Fruit fly (Drosophila melanogaster): ENCODE results near the gene CG16736.
A peak's percentile ranks its signal among the peaks of the same experiment; 100 is the strongest.

The CG16736 gene

dm6 chr3R:9245576-9246200, 11.8 kb downstream of the CG16736 start, which contains the start of gene Vps15 (continued):
- TF ChIP-seq CG3919 (GFP tag; optimal IDR thresholded peaks at IDR 0.05) = peak; percentile 62
- TF ChIP-seq CG6854 (GFP tag; optimal IDR thresholded peaks at IDR 0.05) = no peak
- TF ChIP-seq Sox102F (GFP tag; optimal IDR thresholded peaks at IDR 0.05) = peak; percentile 67
- TF ChIP-seq spab (GFP tag; optimal IDR thresholded peaks at IDR 0.05) = no peak
- TF ChIP-seq CG11902 (GFP tag; optimal IDR thresholded peaks at IDR 0.05) = no peak
- TF ChIP-seq Ets96B (tag; optimal IDR thresholded peaks at IDR 0.05) = peak; percentile 77
- TF ChIP-seq eg (GFP tag; IDR thresholded peaks at IDR 0.05) = peak; percentile 78
- TF ChIP-seq achi (GFP tag; optimal IDR thresholded peaks at IDR 0.05) = peak; percentile 69
- TF ChIP-seq CG34406 (GFP tag; optimal IDR thresholded peaks at IDR 0.05) = peak; percentile 68

dm6 chr3R:9240554-9240953, 17.0 kb downstream of the CG16736 start, which contains the start of gene D1:
D1 (minus strand) TSS chr3R:9240654.
- TF ChIP-seq eg (GFP tag; IDR thresholded peaks at IDR 0.05) (no peak), Sox14 (GFP tag; optimal IDR thresholded peaks at IDR 0.05) (no peak), Met (GFP tag; optimal IDR thresholded peaks at IDR 0.05) (no peak), CG8319 (GFP tag; optimal IDR thresholded peaks at IDR 0.05) (no peak), CG11762 (GFP tag; optimal IDR thresholded peaks at IDR 0.05; ENCODE audit: insufficient read depth) (no peak), ss (GFP tag; optimal IDR thresholded peaks at IDR 0.05) (no peak)

DNA sequence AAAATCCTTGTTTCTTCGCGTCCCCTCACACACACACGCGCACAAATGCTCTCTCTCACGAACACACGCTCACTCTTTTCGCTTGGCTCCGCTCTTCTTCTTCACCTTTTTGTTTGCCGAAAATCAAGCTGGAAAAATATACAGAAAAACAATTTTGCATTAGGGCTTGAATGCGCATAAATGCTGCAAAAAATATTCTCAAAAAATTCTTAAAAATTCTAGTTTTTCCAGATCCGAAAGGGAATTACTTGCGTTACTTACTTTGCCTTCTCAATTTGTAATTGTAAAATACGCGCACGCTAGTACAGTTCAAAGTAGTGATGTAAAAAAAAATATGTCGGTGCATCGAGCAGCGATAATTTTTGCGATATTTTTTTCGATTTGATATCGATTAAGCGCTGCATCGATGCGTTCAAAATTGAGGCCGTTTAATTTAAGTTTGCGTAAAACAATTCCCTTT, 17.5 kb downstream of the CG16736 start:
- TF ChIP-seq CG32006 (GFP tag; optimal IDR thresholded peaks at IDR 0.05) (no peak), achi (GFP tag; optimal IDR thresholded peaks at IDR 0.05) (no peak), CG6792 (GFP tag; optimal IDR thresholded peaks at IDR 0.05) (no peak), CG3919 (GFP tag; optimal IDR thresholded peaks at IDR 0.05) (no peak), esn (GFP tag; optimal IDR thresholded peaks at IDR 0.05) (peak; percentile 32), Eip75B (GFP tag; optimal IDR thresholded peaks at IDR 0.05) (no peak), eg (GFP tag; IDR thresholded peaks at IDR 0.05) (no peak), dac (GFP tag; optimal IDR thresholded peaks at IDR 0.05) (no peak), CG6808 (GFP tag; optimal IDR thresholded peaks at IDR 0.05) (no peak), fkh (GFP tag; optimal IDR thresholded peaks at IDR 0.05) (peak; percentile 45), Ets96B (tag; optimal IDR thresholded peaks at IDR 0.05) (no peak), pdm3 (GFP tag; optimal IDR thresholded peaks at IDR 0.05) (no peak), CG11762 (GFP tag; optimal IDR thresholded peaks at IDR 0.05; ENCODE audit: insufficient read depth) (no peak), CG34406 (GFP tag; optimal IDR thresholded peaks at IDR 0.05) (no peak), Eip78C (GFP tag) (peak; percentile 70), CG31627 (GFP tag; optimal IDR thresholded peaks at IDR 0.05) (no peak), Blimp-1 (GFP tag; optimal IDR thresholded peaks at IDR 0.05) (no peak), Smox (GFP tag; optimal IDR thresholded peaks at IDR 0.05) (no peak), CG3032 (tag; optimal IDR thresholded peaks at IDR 0.05) (peak; percentile 17), net (GFP tag; optimal IDR thresholded peaks at IDR 0.05) (no peak), ss (GFP tag; optimal IDR thresholded peaks at IDR 0.05) (peak; percentile 40 to 44), CG1621 (tag; optimal IDR thresholded peaks at IDR 0.05) (no peak), Sox14 (GFP tag; optimal IDR thresholded peaks at IDR 0.05) (peak; percentile 34), Lpt (GFP tag; optimal IDR thresholded peaks at IDR 0.05) (no peak), dsx (GFP tag; optimal IDR thresholded peaks at IDR 0.05; ENCODE audit: poor library complexity, severe bottlenecking) (peak; percentile 27)

DNA sequence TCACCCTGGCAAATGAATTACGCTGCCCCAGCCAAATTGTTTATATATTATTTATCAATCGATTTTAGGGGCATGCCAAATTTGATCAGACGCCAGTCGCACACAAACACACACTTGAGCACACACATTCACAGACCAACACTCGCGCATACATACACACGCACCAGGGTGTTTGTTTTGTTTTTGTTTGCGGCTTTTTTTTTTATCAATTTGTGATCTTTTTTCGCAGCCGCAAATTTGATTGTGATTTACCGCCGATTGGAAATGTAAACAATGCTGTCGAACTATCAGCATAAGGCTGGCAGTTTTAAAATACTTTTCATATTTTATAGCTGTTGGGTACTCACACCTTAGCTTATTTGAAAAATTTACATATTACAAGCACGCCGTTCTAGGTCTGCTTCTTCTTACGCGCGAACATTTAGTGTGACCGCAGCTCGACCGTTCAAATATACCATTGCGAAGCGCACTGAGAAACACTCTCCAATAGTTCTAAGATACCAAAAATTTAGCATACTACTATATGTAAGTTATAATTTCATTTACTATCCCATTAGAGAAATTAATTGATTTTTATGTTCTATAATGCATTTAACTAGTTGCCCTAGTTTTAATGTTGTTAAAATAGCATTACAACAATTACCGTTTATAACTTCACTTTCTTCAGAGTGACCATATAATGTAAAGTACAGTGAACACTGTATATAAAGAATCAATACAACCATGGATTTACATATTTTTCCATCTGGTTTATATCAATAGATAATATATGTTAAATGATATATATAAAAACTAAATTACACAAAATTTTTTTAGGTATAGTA, 20.0 kb downstream of the CG16736 start, which contains the start of gene pum:
pum (minus strand) TSS at position 415 of the 824 bp plus-strand sequence.
- TF ChIP-seq CG6276 (GFP tag; optimal IDR thresholded peaks at IDR 0.05) = peak; percentile 46
- no peak for TF ChIP-seq Blimp-1 (GFP tag; optimal IDR thresholded peaks at IDR 0.05)
- TF ChIP-seq dsx (GFP tag; optimal IDR thresholded peaks at IDR 0.05; ENCODE audit: poor library complexity, severe bottlenecking) = peak; percentile 10
- no peak for TF ChIP-seq CG6792 (GFP tag; optimal IDR thresholded peaks at IDR 0.05)
- peak; percentile 26 for TF ChIP-seq vri (GFP tag; optimal IDR thresholded peaks at IDR 0.05)
- TF ChIP-seq CG6163 (GFP tag; IDR thresholded peaks at IDR 0.05) = peak; percentile 18; the same call in 2 of the 3 replicates
- TF ChIP-seq CG6854 (GFP tag; optimal IDR thresholded peaks at IDR 0.05) = peak; percentile 28
- no peak for TF ChIP-seq CG11902 (GFP tag; optimal IDR thresholded peaks at IDR 0.05)
- TF ChIP-seq salr (GFP tag; optimal IDR thresholded peaks at IDR 0.05) = peak in 1 of 2 experiments; percentile 10
- peak; percentile 58 for TF ChIP-seq eg (GFP tag; IDR thresholded peaks at IDR 0.05)
- no peak for TF ChIP-seq CG8632 (GFP tag; optimal IDR thresholded peaks at IDR 0.05)
- peak; percentile 72 for TF ChIP-seq CG16779 (tag; optimal IDR thresholded peaks at IDR 0.05)
- no peak for TF ChIP-seq topi (GFP tag; optimal IDR thresholded peaks at IDR 0.05)
- TF ChIP-seq Met (GFP tag; optimal IDR thresholded peaks at IDR 0.05) = no peak
- TF ChIP-seq Smox (GFP tag; optimal IDR thresholded peaks at IDR 0.05) = peak; percentile 11
- TF ChIP-seq CG6808 (GFP tag; optimal IDR thresholded peaks at IDR 0.05) = peak; percentile 83
- TF ChIP-seq OdsH (GFP tag; optimal IDR thresholded peaks at IDR 0.05) = peak; percentile 14
- no peak for TF ChIP-seq CG4318 (GFP tag; optimal IDR thresholded peaks at IDR 0.05)
- peak; percentile 32 for TF ChIP-seq svp (GFP tag)
